Worm (Caenorhabditis elegans): ENCODE results near the gene ZK470.1.

ZK470.1 gene

ce11 chrX:4209131-4209530 lies 45.6 kb downstream of the ZK470.1 start (continued):
- TF ChIP-seq mcd-1 (GFP tag; IDR thresholded peaks at IDR 0.05), result peak; percentile 92
- peak; percentile 96 for TF ChIP-seq F22D6.2 (tag; optimal IDR thresholded peaks at IDR 0.05)
- peak; percentile 24 for TF ChIP-seq him-1 (tag; optimal IDR thresholded peaks at IDR 0.05)
- TF ChIP-seq C17E4.6 (GFP tag; IDR thresholded peaks at IDR 0.05), result peak; percentile 95
- no peak for TF ChIP-seq sdz-38 (tag; optimal IDR thresholded peaks at IDR 0.05)
- TF ChIP-seq ceh-91 (GFP tag; IDR thresholded peaks at IDR 0.05), result peak; percentile 22; the same call in 1 of the 2 replicates
- peak; percentile 90 for TF ChIP-seq ets-4 (GFP tag; optimal IDR thresholded peaks at IDR 0.05)
- peak; percentile 39 for TF ChIP-seq unc-62 (GFP tag; optimal IDR thresholded peaks at IDR 0.05)
- TF ChIP-seq madf-10 (tag; optimal IDR thresholded peaks at IDR 0.05), result peak; percentile 96
- TF ChIP-seq lsy-27 (tag; optimal IDR thresholded peaks at IDR 0.05; ENCODE audit: borderline replicate concordance, insufficient read depth), result peak; percentile 34
- TF ChIP-seq ztf-28 (GFP tag; IDR thresholded peaks at IDR 0.05), result no peak
- peak; percentile 95 for TF ChIP-seq zfh-2 (GFP tag; conservative IDR thresholded peaks at IDR 0.05)
- no peak for TF ChIP-seq Y53F4B.3 (GFP tag; IDR thresholded peaks at IDR 0.05)
- TF ChIP-seq ceh-27 (GFP tag; optimal IDR thresholded peaks at IDR 0.05), result peak; percentile 99
- peak; percentile 91 for TF ChIP-seq lin-54 (GFP tag; optimal IDR thresholded peaks at IDR 0.05)
- TF ChIP-seq K12H6.12 (tag; optimal IDR thresholded peaks at IDR 0.05), result peak; percentile 98
- peak; percentile 71 for TF ChIP-seq zim-3 (tag; optimal IDR thresholded peaks at IDR 0.05)
- no peak for TF ChIP-seq hlh-26 (GFP tag; conservative IDR thresholded peaks at IDR 0.05)
- TF ChIP-seq snpc-3.4 (tag; optimal IDR thresholded peaks at IDR 0.05), result peak; percentile 12
- peak; percentile 97 for TF ChIP-seq F10E7.11 (tag; optimal IDR thresholded peaks at IDR 0.05)
- peak; percentile 75 to 94 for TF ChIP-seq let-607 (tag; optimal IDR thresholded peaks at IDR 0.05)
- peak; percentile 99 for TF ChIP-seq Y53G8AR.9 (GFP tag; conservative IDR thresholded peaks at IDR 0.05)
- TF ChIP-seq nhr-179 (tag; optimal IDR thresholded peaks at IDR 0.05), result peak; percentile 80
- peak; percentile 85 for TF ChIP-seq ceh-100 (GFP tag; IDR thresholded peaks at IDR 0.05)
- TF ChIP-seq cebp-2 (GFP tag; IDR thresholded peaks at IDR 0.05), result peak; percentile 99
- TF ChIP-seq ama-1 (optimal IDR thresholded peaks at IDR 0.05), result no peak
- TF ChIP-seq ama-1 (GFP tag; optimal IDR thresholded peaks at IDR 0.05), result peak; percentile 26 to 68
- TF ChIP-seq dpff-1 (tag; optimal IDR thresholded peaks at IDR 0.05), result peak; percentile 96
- peak; percentile 95 for TF ChIP-seq B0035.1 (tag; optimal IDR thresholded peaks at IDR 0.05)
- TF ChIP-seq mxl-1 (tag; optimal IDR thresholded peaks at IDR 0.05), result no peak
- TF ChIP-seq lin-26 (GFP tag; IDR thresholded peaks at IDR 0.05), result peak; percentile 86
- peak; percentile 80; the same call in 1 of the 2 replicates for TF ChIP-seq ceh-40 (GFP tag; IDR thresholded peaks at IDR 0.05)
- TF ChIP-seq rec-8 (tag; optimal IDR thresholded peaks at IDR 0.05), result peak; percentile 10 to 26
- peak; percentile 80 for TF ChIP-seq die-1 (tag; optimal IDR thresholded peaks at IDR 0.05)
- TF ChIP-seq tbp1 (GFP tag; optimal IDR thresholded peaks at IDR 0.05), result peak; percentile 79
- TF ChIP-seq rcor-1 (GFP tag; IDR thresholded peaks at IDR 0.05), result peak; percentile 97
- TF ChIP-seq ceh-79 (tag; optimal IDR thresholded peaks at IDR 0.05), result peak; percentile 57
- TF ChIP-seq mes-4 (tag; optimal IDR thresholded peaks at IDR 0.05), result no peak
- TF ChIP-seq ztf-25 (GFP tag; IDR thresholded peaks at IDR 0.05), result no peak
- no peak for TF ChIP-seq hrde-1 (tag; optimal IDR thresholded peaks at IDR 0.05; ENCODE audit: borderline replicate concordance)
- peak; percentile 99 for TF ChIP-seq dox-1 (GFP tag; IDR thresholded peaks at IDR 0.05)
- peak; percentile 99 for TF ChIP-seq K11D2.4 (GFP tag; IDR thresholded peaks at IDR 0.05)
- TF ChIP-seq sptf-2 (GFP tag; optimal IDR thresholded peaks at IDR 0.05), result peak; percentile 43
- TF ChIP-seq snpc-1.3 (tag; optimal IDR thresholded peaks at IDR 0.05; ENCODE audit: insufficient read depth), result peak; percentile 75
- TF ChIP-seq nhr-27 (tag; optimal IDR thresholded peaks at IDR 0.05), result peak; percentile 89
- TF ChIP-seq ccch-3 (GFP tag; optimal IDR thresholded peaks at IDR 0.05), result peak; percentile 87
- no peak for TF ChIP-seq mel-28 (tag; optimal IDR thresholded peaks at IDR 0.05; ENCODE audit: borderline replicate concordance)
- TF ChIP-seq aptf-2 (GFP tag; conservative IDR thresholded peaks at IDR 0.05), result 0 out of 2 replicates have a peak, but pooled peaks have one; percentile 57

All from whole organism, young adult.